Worm (Caenorhabditis elegans) whole organism, L3 larva: Measurements from ENCODE around the gene Y43B11AL.1.

Experiments used
- ZK546.5 ChIP-seq: sonication (generic microtip); optimal IDR thresholded peaks from 2 replicates; lab custom pipeline; 2017; ENCODE audit warnings: missing biosample characterization, missing genetic modification characterization
- aly-2 ChIP-seq: fragments of 150-350 bp; optimal IDR thresholded peaks from 2 replicates; lab custom pipeline; 2014; ENCODE audit warnings: missing biosample characterization, missing genetic modification characterization
- ama-1 ChIP-seq: fragments of 150-350 bp; optimal IDR thresholded peaks from 2 replicates; lab custom pipeline; 2018
- ceh-16 ChIP-seq: sonication (generic microtip); optimal IDR thresholded peaks from 2 replicates; lab custom pipeline; 2017; ENCODE audit warnings: missing biosample characterization, missing genetic modification characterization
- ceh-28 ChIP-seq: fragments of 150-350 bp; optimal IDR thresholded peaks from 2 replicates; lab custom pipeline; 2014; ENCODE audit warnings: missing biosample characterization, missing genetic modification reagents, missing genetic modification characterization
- ceh-82 ChIP-seq: fragments of 150-350 bp; optimal IDR thresholded peaks from 2 replicates; lab custom pipeline; 2014; ENCODE audit warnings: missing biosample characterization, missing genetic modification characterization
- ceh-9 ChIP-seq: sonication (generic microtip); optimal IDR thresholded peaks from 2 replicates; lab custom pipeline; 2018; ENCODE audit warnings: missing biosample characterization, missing genetic modification characterization
- egl-27 ChIP-seq: sonication (generic microtip); optimal IDR thresholded peaks from 4 replicates; lab custom pipeline; 2017; ENCODE audit warnings: missing biosample characterization, missing genetic modification reagents, missing genetic modification characterization
- egl-5 ChIP-seq: fragments of 150-350 bp; optimal IDR thresholded peaks from 2 replicates; lab custom pipeline; 2017; ENCODE audit warnings: missing biosample characterization, missing genetic modification reagents, missing genetic modification characterization, inconsistent platforms
- elt-2 ChIP-seq: sonication (generic microtip); optimal IDR thresholded peaks from 2 replicates; lab custom pipeline; 2016; ENCODE audit warnings: missing genetic modification reagents, mild to moderate bottlenecking, missing genetic modification characterization, missing compliant biosample characterization
- eor-1 ChIP-seq, 2 experiments: fragments of 150-350 bp; optimal IDR thresholded peaks; 2 replicates each; lab custom pipeline; 2014 to 2018; ENCODE audit warnings: missing biosample characterization in 2 of 2, missing genetic modification characterization in 2 of 2
- fkh-10 ChIP-seq: sonication (generic microtip); optimal IDR thresholded peaks from 2 replicates; lab custom pipeline; 2017; ENCODE audit warnings: missing biosample characterization, missing genetic modification reagents, missing genetic modification characterization
- fkh-2 ChIP-seq: fragments of 150-350 bp; optimal IDR thresholded peaks from 2 replicates; lab custom pipeline; 2014; ENCODE audit warnings: missing biosample characterization, missing genetic modification reagents, missing genetic modification characterization
- fos-1 ChIP-seq: fragments of 150-350 bp; optimal IDR thresholded peaks from 2 replicates; lab custom pipeline; 2014; ENCODE audit warnings: missing biosample characterization, missing genetic modification characterization
- hmg-11 ChIP-seq: sonication (generic microtip); optimal IDR thresholded peaks from 2 replicates; lab custom pipeline; 2016; ENCODE audit warnings: missing genetic modification characterization, missing compliant biosample characterization
- jun-1 ChIP-seq: fragments of 150-350 bp; optimal IDR thresholded peaks from 2 replicates; lab custom pipeline; 2014; ENCODE audit warnings: missing biosample characterization, missing genetic modification reagents, missing genetic modification characterization
- lin-15B ChIP-seq: fragments of 150-350 bp; optimal IDR thresholded peaks from 2 replicates; lab custom pipeline; 2014; ENCODE audit warnings: missing biosample characterization, missing genetic modification characterization
- lin-39 ChIP-seq: fragments of 150-350 bp; optimal IDR thresholded peaks from 2 replicates; lab custom pipeline; 2018; ENCODE audit warnings: missing biosample characterization, missing genetic modification reagents, missing genetic modification characterization
- lsy-12 ChIP-seq: sonication (generic microtip); optimal IDR thresholded peaks from 2 replicates; lab custom pipeline; 2016; ENCODE audit warnings: mild to moderate bottlenecking, missing genetic modification characterization, missing compliant biosample characterization
- mdl-1 ChIP-seq: fragments of 150-350 bp; optimal IDR thresholded peaks from 2 replicates; lab custom pipeline; 2014; ENCODE audit warnings: missing biosample characterization, missing genetic modification characterization
- nfya-1 ChIP-seq: sonication (generic microtip); optimal IDR thresholded peaks from 2 replicates; lab custom pipeline; 2017; ENCODE audit warnings: missing genetic modification characterization, mild to moderate bottlenecking, missing compliant biosample characterization, antibody characterized with exemption, moderate library complexity; ENCODE audit not compliant: insufficient read depth
- nhr-11 ChIP-seq: fragments of 150-350 bp; optimal IDR thresholded peaks from 2 replicates; lab custom pipeline; 2014; ENCODE audit warnings: missing biosample characterization, missing genetic modification characterization
- nhr-12 ChIP-seq: fragments of 150-350 bp; optimal IDR thresholded peaks from 2 replicates; lab custom pipeline; 2014; ENCODE audit warnings: missing biosample characterization, missing genetic modification characterization
- nhr-23 ChIP-seq: fragments of 150-350 bp; optimal IDR thresholded peaks from 2 replicates; lab custom pipeline; 2014; ENCODE audit warnings: missing biosample characterization, missing genetic modification reagents, missing genetic modification characterization
- nhr-237 ChIP-seq: fragments of 150-350 bp; optimal IDR thresholded peaks from 2 replicates; lab custom pipeline; 2014; ENCODE audit warnings: missing biosample characterization, missing genetic modification characterization
- nhr-25 ChIP-seq: sonication (generic microtip); optimal IDR thresholded peaks from 2 replicates; lab custom pipeline; 2017; ENCODE audit warnings: missing biosample characterization, missing genetic modification characterization
- nhr-43 ChIP-seq: sonication (generic microtip); optimal IDR thresholded peaks from 2 replicates; lab custom pipeline; 2016; ENCODE audit warnings: mild to moderate bottlenecking, missing genetic modification characterization, missing compliant biosample characterization; ENCODE audit not compliant: poor library complexity, severe bottlenecking
- nhr-67 ChIP-seq: fragments of 150-350 bp; optimal IDR thresholded peaks from 2 replicates; lab custom pipeline; 2014; ENCODE audit warnings: missing biosample characterization, missing genetic modification characterization
- nhr-76 ChIP-seq: fragments of 150-350 bp; sonication (generic microtip); optimal IDR thresholded peaks from 5 replicates; lab custom pipeline; 2014; ENCODE audit warnings: missing biosample characterization, missing genetic modification characterization
- nhr-77 ChIP-seq: fragments of 150-350 bp; optimal IDR thresholded peaks from 2 replicates; lab custom pipeline; 2014; ENCODE audit warnings: missing biosample characterization, missing genetic modification characterization
- pha-4 ChIP-seq: fragments of 150-350 bp; optimal IDR thresholded peaks from 2 replicates; lab custom pipeline; 2014; ENCODE audit warnings: missing biosample characterization, missing genetic modification reagents, missing genetic modification characterization
- pqm-1 ChIP-seq: fragments of 150-350 bp; optimal IDR thresholded peaks from 2 replicates; lab custom pipeline; 2017; ENCODE audit warnings: missing biosample characterization, missing genetic modification characterization, inconsistent platforms
- sea-2 ChIP-seq: fragments of 150-350 bp; sonication (generic microtip); optimal IDR thresholded peaks from 4 replicates; lab custom pipeline; 2014; ENCODE audit warnings: missing biosample characterization, missing genetic modification reagents, missing genetic modification characterization
- snpc-4 ChIP-seq: fragments of 150-350 bp; optimal IDR thresholded peaks from 2 replicates; lab custom pipeline; 2014; ENCODE audit warnings: missing biosample characterization, missing genetic modification characterization
- tbx-2 ChIP-seq: sonication (generic microtip); optimal IDR thresholded peaks from 2 replicates; lab custom pipeline; 2016; ENCODE audit warnings: mild to moderate bottlenecking, missing genetic modification characterization, missing compliant biosample characterization
- unc-39 ChIP-seq: sonication (generic microtip); optimal IDR thresholded peaks from 4 replicates; lab custom pipeline; 2017; ENCODE audit warnings: missing biosample characterization, missing genetic modification characterization
- zag-1 ChIP-seq: fragments of 150-350 bp; optimal IDR thresholded peaks from 2 replicates; lab custom pipeline; 2014; ENCODE audit warnings: missing biosample characterization, missing genetic modification characterization
- ztf-4 ChIP-seq: fragments of 150-350 bp; optimal IDR thresholded peaks from 2 replicates; lab custom pipeline; 2014; ENCODE audit warnings: missing biosample characterization, missing genetic modification characterization

Y43B11AL.1 gene

ce11 chrIV:7065022-7065421, at the start of gene Y43B11AL.1:
TSS of gene Y43B11AL.1 (plus strand) at chrIV:7065322.
- TF ChIP-seq ceh-9 (tag; lab: Kevin White, UChicago) (no peak), aly-2 (no peak), tbx-2 (tag; lab: Kevin White, UChicago) (no peak), ceh-16 (tag; lab: Kevin White, UChicago) (no peak), nhr-11 (no peak), ceh-28 (no peak), fkh-2 (tag; lab: Kevin White, UChicago) (no peak), eor-1 (tag; optimal IDR thresholded peaks at IDR 0.05; lab: Kevin White, UChicago) (no peak), nhr-76 (tag; lab: Kevin White, UChicago) (no peak), mdl-1 (tag; lab: Kevin White, UChicago) (no peak), nhr-77 (tag; lab: Kevin White, UChicago) (no peak), lin-39 (tag; lab: Kevin White, UChicago) (no peak)

- no peak for TF ChIP-seq tbx-2 (tag; lab: Kevin White, UChicago)
- no peak for TF ChIP-seq egl-27
- no peak for TF ChIP-seq unc-39 (tag; lab: Kevin White, UChicago)
- no peak for TF ChIP-seq lin-39 (tag; lab: Kevin White, UChicago)
- no peak for TF ChIP-seq nhr-11
- peak; percentile 21 for TF ChIP-seq hmg-11 (tag; lab: Kevin White, UChicago)
- TF ChIP-seq elt-2: peak; percentile 47
- peak; percentile 75 for TF ChIP-seq pha-4 (tag; lab: Kevin White, UChicago)
- peak; percentile 42 for TF ChIP-seq nhr-23 (tag; lab: Kevin White, UChicago)
- TF ChIP-seq mdl-1 (tag; lab: Kevin White, UChicago): no peak
- peak; percentile 68 for TF ChIP-seq pqm-1 (tag; lab: Kevin White, UChicago)
- peak; percentile 9 for TF ChIP-seq lin-15B
- no peak for TF ChIP-seq nhr-76 (tag; lab: Kevin White, UChicago)
- peak; percentile 62 for TF ChIP-seq egl-5
- TF ChIP-seq ceh-82 (tag; lab: Kevin White, UChicago): no peak
- TF ChIP-seq ceh-9 (tag; lab: Kevin White, UChicago): no peak
- TF ChIP-seq nhr-77 (tag; lab: Kevin White, UChicago): no peak
- no peak for TF ChIP-seq ceh-28
- peak; percentile 53 for TF ChIP-seq nhr-25 (tag; lab: Kevin White, UChicago)
- TF ChIP-seq eor-1 (tag; optimal IDR thresholded peaks at IDR 0.05; lab: Kevin White, UChicago): no peak
- no peak for TF ChIP-seq fkh-2 (tag; lab: Kevin White, UChicago)
- TF ChIP-seq ama-1 (lab: Kevin White, UChicago): no peak
- TF ChIP-seq nhr-67 (tag; lab: Kevin White, UChicago): no peak
- no peak for TF ChIP-seq zag-1
- no peak for TF ChIP-seq lsy-12
- TF ChIP-seq nhr-237 (tag; lab: Kevin White, UChicago): no peak
- TF ChIP-seq snpc-4 (tag; lab: Kevin White, UChicago): no peak
- no peak for TF ChIP-seq ztf-4
- no peak for TF ChIP-seq jun-1 (tag; lab: Kevin White, UChicago)
- peak; percentile 57 for TF ChIP-seq nfya-1 (tag; lab: Kevin White, UChicago)
- TF ChIP-seq ceh-16 (tag; lab: Kevin White, UChicago): no peak
- no peak for TF ChIP-seq nhr-12
- TF ChIP-seq nhr-43 (tag; lab: Kevin White, UChicago): peak; percentile 5
Observed at ce11 chrIV:7016502-7016901, 48.6 kb upstream of the Y43B11AL.1 start.

- no peak for TF ChIP-seq ceh-16 (tag; lab: Kevin White, UChicago)
- TF ChIP-seq ZK546.5 (tag; lab: Kevin White, UChicago): no peak
- no peak for TF ChIP-seq sea-2
- no peak for TF ChIP-seq hmg-11 (tag; lab: Kevin White, UChicago)
- TF ChIP-seq nhr-23 (tag; lab: Kevin White, UChicago): no peak
- no peak for TF ChIP-seq tbx-2 (tag; lab: Kevin White, UChicago)
- TF ChIP-seq mdl-1 (tag; lab: Kevin White, UChicago): no peak
Observed at ce11 chrIV:7017123-7017674, 47.9 kb upstream of the Y43B11AL.1 start, which contains the start of gene gldi-4. TSS of gene gldi-4 (plus strand) at chrIV:7017624.

- TF ChIP-seq lin-39 (tag; lab: Kevin White, UChicago): no peak
- TF ChIP-seq fkh-10 (GFP tag; lab: Kevin White, UChicago): peak; percentile 52
- no peak for TF ChIP-seq fos-1 (tag; lab: Kevin White, UChicago)
Observed at ce11 chrIV:7018623-7019022, 46.5 kb upstream of the Y43B11AL.1 start.
